Fruit fly (Drosophila melanogaster): ENCODE measurements around the gene CG17929.

dm6 chr3R:16337863-16338262, 12.6 kb downstream of the CG17929 start:
- TF ChIP-seq Myc (optimal IDR thresholded peaks at IDR 0.05) (no peak), psq (optimal IDR thresholded peaks at IDR 0.05) (no peak), ttk (optimal IDR thresholded peaks at IDR 0.05) (no peak), insv (optimal IDR thresholded peaks at IDR 0.05) (no peak), h (optimal IDR thresholded peaks at IDR 0.05) (no peak)

Measured in Kc167 (cell line).